Worm (Caenorhabditis elegans) whole organism, young adult: ENCODE measurements around the gene T28C6.11.

Experiments
- attf-3 ChIP-seq: fragments of 200-800 bp; sonication (Bioruptor generic); conservative IDR thresholded peaks from 2 replicates; pipeline ENCODE4 v1.3.6; 2022; ENCODE audit warnings: missing genetic modification reagents, missing genetic modification characterization, missing compliant biosample characterization
- attf-5 ChIP-seq: fragments of 200-800 bp; sonication (Bioruptor generic); optimal IDR thresholded peaks from 2 replicates; lab custom pipeline; 2018; ENCODE audit warnings: mild to moderate bottlenecking, missing genetic modification characterization, missing compliant biosample characterization
- dpff-1 ChIP-seq: sonication (generic microtip); optimal IDR thresholded peaks from 2 replicates; lab custom pipeline; 2017; ENCODE audit warnings: mild to moderate bottlenecking, missing genetic modification characterization, missing compliant biosample characterization
- nhr-179 ChIP-seq: sonication (generic microtip); optimal IDR thresholded peaks from 2 replicates; lab custom pipeline; 2016; ENCODE audit warnings: mild to moderate bottlenecking, missing genetic modification characterization, missing compliant biosample characterization

DNA sequence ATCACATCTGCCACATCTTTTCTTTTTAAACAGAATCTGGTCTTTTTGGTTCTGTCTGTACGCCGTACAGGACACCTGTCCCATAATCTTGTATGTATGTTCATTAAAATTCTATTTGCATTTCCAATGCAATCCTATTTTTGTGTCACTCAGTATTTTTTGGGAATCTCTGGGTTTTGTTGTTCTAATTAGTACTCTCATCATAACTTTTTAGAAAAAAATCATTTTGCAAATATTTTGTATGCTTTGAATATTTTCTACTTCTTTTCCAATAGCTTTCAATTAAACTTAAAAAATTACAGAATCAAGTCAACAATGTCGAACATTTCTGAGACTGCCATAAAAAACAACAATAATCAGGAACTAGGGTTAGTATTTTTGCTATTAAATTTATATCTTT, 20.0 kb downstream of the T28C6.11 start, which contains the start of gene T28C6.3:
- TF ChIP-seq attf-3 (GFP tag; lab: Robert Waterston, UW) (no peak), attf-5 (GFP tag; lab: Kevin White, UChicago) (no peak), nhr-179 (tag; lab: Kevin White, UChicago) (no peak), dpff-1 (tag; lab: Kevin White, UChicago) (no peak)
